Worm (Caenorhabditis elegans): ENCODE data around the gene C32H11.4.

ce11 chrIV:12902430-12903110 lies 18.5 kb upstream of the C32H11.4 start, which contains the start of gene K08D8.2:
- no peak for TF ChIP-seq zip-5 (tag; optimal IDR thresholded peaks at IDR 0.05)
- no peak for TF ChIP-seq odd-2 (tag; optimal IDR thresholded peaks at IDR 0.05)
- TF ChIP-seq nhr-11 (tag; optimal IDR thresholded peaks at IDR 0.05), result no peak
- no peak for TF ChIP-seq fkh-10 (GFP tag; optimal IDR thresholded peaks at IDR 0.05)
- no peak for TF ChIP-seq syd-9 (tag; optimal IDR thresholded peaks at IDR 0.05)
- no peak for TF ChIP-seq dve-1 (tag; optimal IDR thresholded peaks at IDR 0.05)
- TF ChIP-seq nfya-1 (tag; optimal IDR thresholded peaks at IDR 0.05), result no peak
- no peak for TF ChIP-seq eyg-1 (tag; optimal IDR thresholded peaks at IDR 0.05)
